Worm (Caenorhabditis elegans) whole organism, young adult: ENCODE results near the gene F07G6.2.
"Not testable (repeated sequence)": the region's sequence is repeated elsewhere in the genome, so short reads cannot be mapped to it uniquely, and the experiment has no call there.

Experiments used
- F49E8.2 ChIP-seq: sonication (generic microtip); optimal IDR thresholded peaks from 3 replicates; lab custom pipeline; 2017; ENCODE audit warnings: missing genetic modification characterization, mild to moderate bottlenecking, missing compliant biosample characterization, antibody characterized with exemption, moderate library complexity; ENCODE audit not compliant: insufficient read depth
- F57A8.1 ChIP-seq: fragments of 200-800 bp; sonication (Bioruptor generic); optimal IDR thresholded peaks from 2 replicates; lab custom pipeline; 2018; ENCODE audit warnings: mild to moderate bottlenecking, missing genetic modification characterization, moderate library complexity, missing compliant biosample characterization
- dpl-1 ChIP-seq: fragments of 150-350 bp; optimal IDR thresholded peaks from 2 replicates; lab custom pipeline; 2014; ENCODE audit warnings: missing biosample characterization, missing genetic modification reagents, missing genetic modification characterization
- pha-4 ChIP-seq: fragments of 150-350 bp; sonication (generic microtip); optimal IDR thresholded peaks from 2 replicates; lab custom pipeline; 2014; ENCODE audit warnings: missing biosample characterization, missing genetic modification reagents, missing genetic modification characterization
- tlf-1 ChIP-seq: fragments of 200-800 bp; sonication (Bioruptor generic); optimal IDR thresholded peaks from 2 replicates; lab custom pipeline; 2018; ENCODE audit warnings: mild to moderate bottlenecking, missing genetic modification characterization, missing compliant biosample characterization

- TF ChIP-seq F57A8.1; pha-4 (tag; lab: Kevin White, UChicago); dpl-1 (GFP tag; lab: Kevin White, UChicago); tlf-1; F49E8.2 (tag; lab: Kevin White, UChicago): not testable (repeated sequence)
Measured at ce11 chrX:1742530-1742929, 15.4 kb downstream of the F07G6.2 start, which contains the start of gene Y75D11A.2.
